Worm (Caenorhabditis elegans) whole organism, L4 larva: Measurements from ENCODE around the gene old-2.

Source experiments
- D1046.2 ChIP-seq: fragments of 200-800 bp; sonication (Bioruptor generic); IDR thresholded peaks from 2 replicates; pipeline ENCODE4 v1.3.6; 2022; ENCODE audit warnings: missing genetic modification characterization, missing compliant biosample characterization
- F26F4.8 ChIP-seq: fragments of 200-800 bp; sonication (Bioruptor generic); conservative IDR thresholded peaks from 2 replicates; pipeline ENCODE4 v1.3.6; 2022; ENCODE audit warnings: missing genetic modification characterization, missing compliant biosample characterization
- F44E2.7 ChIP-seq: fragments of 200-800 bp; sonication (Bioruptor generic); IDR thresholded peaks from 2 replicates; pipeline ENCODE4 v2.1.2; 2022; ENCODE audit warnings: missing genetic modification characterization, missing compliant biosample characterization
- ZK546.5 ChIP-seq, 2 experiments: sonication (generic microtip); optimal IDR thresholded peaks; 2 replicates each; lab custom pipeline; 2017; ENCODE audit warnings: missing biosample characterization in 2 of 2, missing genetic modification characterization in 2 of 2
- daf-12 ChIP-seq: fragments of 150-350 bp; optimal IDR thresholded peaks from 2 replicates; lab custom pipeline; 2014; ENCODE audit warnings: missing biosample characterization, missing genetic modification reagents, missing genetic modification characterization
- nhr-10 ChIP-seq: fragments of 150-350 bp; optimal IDR thresholded peaks from 2 replicates; lab custom pipeline; 2014; ENCODE audit warnings: missing biosample characterization, missing genetic modification characterization
- pqm-1 ChIP-seq: sonication (generic microtip); optimal IDR thresholded peaks from 2 replicates; lab custom pipeline; 2017; ENCODE audit warnings: missing biosample characterization, missing genetic modification characterization
- set-16 ChIP-seq: fragments of 200-800 bp; sonication (Bioruptor generic); IDR thresholded peaks from 2 replicates; pipeline ENCODE4 v1.3.6; 2022; ENCODE audit warnings: missing genetic modification reagents, missing genetic modification characterization, missing compliant biosample characterization
- skn-1 ChIP-seq: fragments of 150-350 bp; optimal IDR thresholded peaks from 2 replicates; lab custom pipeline; 2014; ENCODE audit warnings: missing biosample characterization, missing genetic modification characterization
- unc-39 ChIP-seq: sonication (generic microtip); optimal IDR thresholded peaks from 2 replicates; lab custom pipeline; 2017; ENCODE audit warnings: missing biosample characterization, missing genetic modification characterization
- zfp-2 ChIP-seq: sonication (generic microtip); optimal IDR thresholded peaks from 2 replicates; lab custom pipeline; 2016; ENCODE audit warnings: mild to moderate bottlenecking, missing genetic modification characterization, missing compliant biosample characterization
- zip-11 ChIP-seq: fragments of 200-800 bp; sonication (Bioruptor generic); IDR thresholded peaks from 2 replicates; pipeline ENCODE4 v1.3.6; 2022; ENCODE audit warnings: missing genetic modification characterization, missing compliant biosample characterization
- ztf-11 ChIP-seq: fragments of 150-350 bp; optimal IDR thresholded peaks from 2 replicates; lab custom pipeline; 2014; ENCODE audit warnings: missing biosample characterization, missing genetic modification characterization

DNA sequence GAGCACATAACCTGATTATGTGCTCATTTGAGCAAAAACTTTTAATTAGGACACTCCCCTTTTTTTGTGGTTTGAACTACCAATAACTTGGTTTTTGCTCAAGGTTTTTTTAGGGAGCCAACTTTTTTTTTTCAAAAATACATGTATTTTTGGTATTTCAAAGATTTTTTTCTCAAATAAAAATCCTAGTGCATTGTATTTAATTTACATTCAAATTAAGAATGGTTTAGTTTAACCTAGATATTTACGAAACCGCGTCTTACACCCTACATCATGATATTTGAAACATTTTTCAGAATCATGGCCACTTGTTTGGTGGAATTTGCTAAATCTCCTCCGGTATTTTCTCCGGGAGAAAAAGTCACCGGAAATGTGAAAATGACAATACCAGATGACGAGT lies 14.5 kb downstream of the old-2 start, which contains the start of gene arrd-5:
- TF ChIP-seq daf-12 (tag; lab: Kevin White, UChicago), result no peak
- no peak for TF ChIP-seq nhr-10 (tag; lab: Kevin White, UChicago)
- TF ChIP-seq ztf-11 (tag; lab: Kevin White, UChicago), result no peak
- TF ChIP-seq pqm-1 (tag; lab: Kevin White, UChicago), result no peak
- TF ChIP-seq unc-39 (tag; lab: Kevin White, UChicago), result no peak
- no peak for TF ChIP-seq zfp-2 (tag; lab: Kevin White, UChicago)
- TF ChIP-seq zip-11, result no peak
- TF ChIP-seq set-16 (GFP tag; lab: Robert Waterston, UW), result no peak
- TF ChIP-seq F44E2.7 (GFP tag; lab: Robert Waterston, UW), result no peak
- TF ChIP-seq F26F4.8 (GFP tag; lab: Robert Waterston, UW), result no peak
- no peak for TF ChIP-seq skn-1 (tag; lab: Kevin White, UChicago)
- no peak for TF ChIP-seq ZK546.5 (tag; optimal IDR thresholded peaks at IDR 0.05; lab: Kevin White, UChicago)
- no peak for TF ChIP-seq D1046.2 (GFP tag; lab: Robert Waterston, UW)
